Fruit fly (Drosophila melanogaster): ENCODE results near the gene CG9662.
A peak's percentile ranks its signal among the peaks of the same experiment; 100 is the strongest.

CG9662 gene

DNA sequence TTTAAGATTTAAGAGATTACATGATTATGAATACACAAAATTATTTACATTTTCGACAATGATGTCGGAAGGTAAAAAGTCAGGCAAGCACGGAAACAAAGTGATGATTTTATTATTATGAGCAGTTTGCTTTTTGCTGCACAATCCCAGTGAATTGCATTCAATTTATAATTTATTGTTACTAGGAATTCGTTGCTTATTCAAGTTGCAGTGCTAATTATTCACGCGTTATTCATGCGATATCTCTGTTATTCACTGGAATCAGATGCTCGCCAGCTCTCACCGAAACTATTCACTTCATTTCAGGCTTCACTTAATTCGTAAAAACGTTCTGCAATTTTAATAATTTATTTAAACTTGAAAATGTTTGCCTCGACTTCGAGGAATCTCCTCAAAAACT lies 22.7 kb downstream of the CG9662 start:
- TF ChIP-seq HLH106 (tag; optimal IDR thresholded peaks at IDR 0.05), result no peak
- TF ChIP-seq Hr78 (GFP tag; optimal IDR thresholded peaks at IDR 0.05), result no peak
- no peak for TF ChIP-seq fru (GFP tag; optimal IDR thresholded peaks at IDR 0.05)
- TF ChIP-seq ey (GFP tag; optimal IDR thresholded peaks at IDR 0.05), result no peak
- no peak for TF ChIP-seq GATAd (GFP tag; optimal IDR thresholded peaks at IDR 0.05)
- TF ChIP-seq lola (GFP tag; optimal IDR thresholded peaks at IDR 0.05), result no peak
- TF ChIP-seq dl (GFP tag; optimal IDR thresholded peaks at IDR 0.05; ENCODE audit: insufficient read depth in 1 of 2, partially characterized antibody in 2 of 2), result no peak
- TF ChIP-seq pan (optimal IDR thresholded peaks at IDR 0.05), result no peak
- no peak for TF ChIP-seq Dif (GFP tag; optimal IDR thresholded peaks at IDR 0.05; ENCODE audit: partially characterized antibody)
- no peak for TF ChIP-seq Jra (GFP tag; optimal IDR thresholded peaks at IDR 0.05)
- TF ChIP-seq Hr83 (GFP tag; optimal IDR thresholded peaks at IDR 0.05; ENCODE audit: poor library complexity, severe bottlenecking), result no peak
- TF ChIP-seq brk (GFP tag; optimal IDR thresholded peaks at IDR 0.05), result no peak
- no peak for TF ChIP-seq OdsH (GFP tag; optimal IDR thresholded peaks at IDR 0.05)

DNA sequence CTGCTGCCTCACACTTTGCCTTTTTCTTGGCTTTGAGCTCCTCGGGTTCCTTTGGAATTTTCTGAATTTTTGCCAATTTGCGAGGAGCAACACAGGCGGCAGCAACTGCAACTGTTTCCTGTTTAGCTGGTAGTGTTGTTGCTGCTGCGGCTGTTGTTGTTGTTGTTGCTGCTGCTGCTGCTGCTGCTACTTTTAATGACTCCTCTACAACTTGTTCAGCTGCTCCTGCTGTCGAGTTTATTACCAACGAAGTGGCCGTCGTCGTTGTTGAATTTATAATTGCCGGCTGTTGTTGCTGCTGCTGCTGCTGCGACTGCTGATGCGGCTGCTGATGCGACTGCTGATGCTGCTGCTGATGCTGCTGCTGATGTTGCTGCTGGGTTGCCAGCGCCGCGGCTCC lies 23.6 kb downstream of the CG9662 start:
- TF ChIP-seq Vsx2 (GFP tag; optimal IDR thresholded peaks at IDR 0.05; ENCODE audit: partially characterized antibody) (no peak), tai (GFP tag; optimal IDR thresholded peaks at IDR 0.05) (no peak), Hr78 (GFP tag; optimal IDR thresholded peaks at IDR 0.05) (no peak), Dfd (GFP tag; optimal IDR thresholded peaks at IDR 0.05) (peak; percentile 94), sage (GFP tag; optimal IDR thresholded peaks at IDR 0.05) (no peak), GATAd (GFP tag; optimal IDR thresholded peaks at IDR 0.05) (no peak), CrebA (GFP tag; optimal IDR thresholded peaks at IDR 0.05; ENCODE audit: borderline replicate concordance) (no peak)

DNA sequence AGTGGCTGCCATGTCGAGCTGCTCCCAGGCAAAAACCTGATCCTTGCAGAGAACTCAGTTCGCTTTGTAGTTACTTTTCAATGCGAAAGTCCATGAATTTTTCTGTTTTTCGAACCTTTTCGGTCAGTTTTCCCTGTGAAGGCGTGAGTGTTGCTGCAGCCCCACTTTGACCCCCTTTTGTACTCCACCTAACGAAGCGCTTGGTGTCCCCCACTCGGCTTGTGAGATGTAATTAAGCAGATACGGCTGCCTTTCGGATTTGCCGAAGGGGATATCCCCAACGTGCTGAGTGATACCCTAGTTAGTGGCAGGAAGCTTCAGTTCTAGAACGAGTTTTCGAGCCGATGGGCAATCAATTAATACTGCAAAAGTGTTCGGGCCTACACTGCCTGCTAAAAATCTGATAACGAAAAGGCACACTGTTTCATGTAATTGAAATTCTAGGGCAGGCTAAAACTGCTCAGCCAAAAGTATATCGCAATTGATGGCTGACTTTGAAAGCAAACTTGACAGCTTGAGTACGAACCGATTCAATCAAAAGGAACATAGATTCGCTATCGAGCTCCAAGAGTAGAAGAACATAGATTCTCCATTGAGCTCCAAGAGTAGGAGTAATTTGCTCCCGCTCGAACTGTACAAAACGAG lies 24.8 kb downstream of the CG9662 start:
- peak; percentile 21 for TF ChIP-seq fru (GFP tag; optimal IDR thresholded peaks at IDR 0.05)
- TF ChIP-seq br (GFP tag; optimal IDR thresholded peaks at IDR 0.05), result peak; percentile 27
- TF ChIP-seq woc (GFP tag; optimal IDR thresholded peaks at IDR 0.05), result peak; percentile 38
- no peak for TF ChIP-seq psq (GFP tag; optimal IDR thresholded peaks at IDR 0.05)
- TF ChIP-seq dmrt93B (GFP tag; optimal IDR thresholded peaks at IDR 0.05), result no peak
- no peak for TF ChIP-seq jim (GFP tag; optimal IDR thresholded peaks at IDR 0.05)
- TF ChIP-seq OdsH (GFP tag; optimal IDR thresholded peaks at IDR 0.05), result peak; percentile 21
- TF ChIP-seq pan (optimal IDR thresholded peaks at IDR 0.05), result no peak
- no peak for TF ChIP-seq Jra (GFP tag; optimal IDR thresholded peaks at IDR 0.05)
- TF ChIP-seq h (GFP tag; optimal IDR thresholded peaks at IDR 0.05), result no peak
- TF ChIP-seq Rel (GFP tag; optimal IDR thresholded peaks at IDR 0.05), result no peak
- TF ChIP-seq Rel (tag; optimal IDR thresholded peaks at IDR 0.05), result no peak

DNA sequence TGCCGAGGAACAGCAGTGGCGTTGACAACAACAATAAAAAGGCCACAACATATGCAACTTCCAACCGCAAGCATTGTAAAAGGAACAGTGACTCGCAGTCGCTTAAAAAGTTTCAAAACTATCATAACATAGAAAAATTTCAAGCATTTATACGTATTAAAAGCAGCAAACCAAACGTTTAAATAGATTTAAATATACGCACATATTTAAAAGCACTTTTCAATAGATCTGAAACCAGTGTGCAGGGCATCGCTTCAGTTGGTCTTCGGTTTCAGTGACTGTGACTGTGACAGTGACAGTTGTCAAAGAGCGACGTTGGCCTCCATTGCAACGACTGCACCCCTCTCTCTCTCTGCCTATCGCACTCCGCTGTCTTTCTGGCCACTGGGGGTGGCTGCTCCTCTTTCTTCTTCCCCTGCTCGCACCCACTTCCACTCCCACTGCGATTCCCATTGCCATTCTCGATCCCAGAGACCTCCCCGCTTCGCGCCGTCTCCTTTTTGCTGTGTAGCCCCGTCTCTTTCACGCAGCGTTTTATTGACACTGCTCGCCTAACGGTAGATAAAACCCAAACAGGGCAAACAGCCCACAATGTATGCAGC lies 28.3 kb downstream of the CG9662 start:
- TF ChIP-seq psq (GFP tag; optimal IDR thresholded peaks at IDR 0.05) (peak; percentile 85), br (GFP tag; optimal IDR thresholded peaks at IDR 0.05) (peak; percentile 88), Sp1 (GFP tag; optimal IDR thresholded peaks at IDR 0.05) (peak; percentile 84), Mio (GFP tag; optimal IDR thresholded peaks at IDR 0.05) (peak; percentile 66), dsf (GFP tag; optimal IDR thresholded peaks at IDR 0.05; ENCODE audit: borderline replicate concordance) (no peak), lola (GFP tag; optimal IDR thresholded peaks at IDR 0.05) (no peak), OdsH (GFP tag; optimal IDR thresholded peaks at IDR 0.05) (peak; percentile 91), dmrt93B (GFP tag; optimal IDR thresholded peaks at IDR 0.05) (peak; percentile 67), brk (GFP tag; optimal IDR thresholded peaks at IDR 0.05) (peak; percentile 76), tai (GFP tag; optimal IDR thresholded peaks at IDR 0.05) (peak; percentile 89), jim (GFP tag; optimal IDR thresholded peaks at IDR 0.05) (no peak), CG9705 (GFP tag; optimal IDR thresholded peaks at IDR 0.05) (peak; percentile 6), CrebA (GFP tag; optimal IDR thresholded peaks at IDR 0.05; ENCODE audit: borderline replicate concordance) (no peak), GATAd (GFP tag; optimal IDR thresholded peaks at IDR 0.05) (peak; percentile 63), Jra (GFP tag; optimal IDR thresholded peaks at IDR 0.05) (peak; percentile 77), HLH106 (tag; optimal IDR thresholded peaks at IDR 0.05) (peak; percentile 82), Vsx2 (GFP tag; optimal IDR thresholded peaks at IDR 0.05; ENCODE audit: partially characterized antibody) (no peak), ey (GFP tag; optimal IDR thresholded peaks at IDR 0.05) (peak; percentile 78), h (GFP tag; optimal IDR thresholded peaks at IDR 0.05) (peak; percentile 87), sage (GFP tag; optimal IDR thresholded peaks at IDR 0.05) (peak; percentile 75), CG32264 (GFP tag; optimal IDR thresholded peaks at IDR 0.05) (peak; percentile 74), Rel (GFP tag; optimal IDR thresholded peaks at IDR 0.05) (no peak), Rel (tag; optimal IDR thresholded peaks at IDR 0.05) (peak; percentile 23), woc (GFP tag; optimal IDR thresholded peaks at IDR 0.05) (peak; percentile 70), Hr78 (GFP tag; optimal IDR thresholded peaks at IDR 0.05) (no peak), Myc (optimal IDR thresholded peaks at IDR 0.05) (no peak), Dfd (GFP tag; optimal IDR thresholded peaks at IDR 0.05) (no peak), fru (GFP tag; optimal IDR thresholded peaks at IDR 0.05) (peak; percentile 79), foxo (GFP tag; optimal IDR thresholded peaks at IDR 0.05) (peak; percentile 52 to 81), sv (GFP tag; optimal IDR thresholded peaks at IDR 0.05) (peak; percentile 7), rgr (GFP tag; optimal IDR thresholded peaks at IDR 0.05) (peak; percentile 85), Hnf4 (GFP tag; optimal IDR thresholded peaks at IDR 0.05) (peak; percentile 91), dl (GFP tag; optimal IDR thresholded peaks at IDR 0.05; ENCODE audit: insufficient read depth in 1 of 2, partially characterized antibody in 2 of 2) (no peak)

All from whole organism, wandering third instar larva.